Worm (Caenorhabditis elegans) whole organism, dauer: ENCODE data around the gene F41C6.4.

Experiments
- unc-62 ChIP-seq: sonication (generic microtip); optimal IDR thresholded peaks from 2 replicates; lab custom pipeline; 2017; ENCODE audit warnings: missing biosample characterization, missing genetic modification reagents, missing genetic modification characterization

F41C6.4 gene

DNA sequence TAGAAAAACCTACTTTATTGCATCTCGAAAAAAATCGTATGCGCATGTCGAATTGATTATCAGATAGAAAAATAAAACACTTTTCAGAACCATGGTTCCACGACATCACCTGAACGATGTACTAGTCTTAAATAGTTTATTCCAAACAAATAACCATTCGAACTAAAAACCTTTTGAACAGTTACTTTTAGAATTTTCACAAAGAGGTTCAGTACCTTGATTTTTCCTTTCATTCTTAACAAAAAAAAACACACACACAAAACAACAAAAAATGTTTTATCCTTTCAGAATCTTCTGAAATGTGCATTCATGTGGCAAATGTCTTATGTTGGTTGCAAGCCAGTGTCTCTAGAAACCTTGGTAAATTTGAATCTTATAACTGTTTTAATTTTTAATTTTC is at the start of gene F41C6.4:
Gene F41C6.4 (minus strand): TSS at position 101 of the 400 bp plus-strand sequence.
- TF ChIP-seq unc-62 (GFP tag; lab: Kevin White, UChicago): no peak

DNA sequence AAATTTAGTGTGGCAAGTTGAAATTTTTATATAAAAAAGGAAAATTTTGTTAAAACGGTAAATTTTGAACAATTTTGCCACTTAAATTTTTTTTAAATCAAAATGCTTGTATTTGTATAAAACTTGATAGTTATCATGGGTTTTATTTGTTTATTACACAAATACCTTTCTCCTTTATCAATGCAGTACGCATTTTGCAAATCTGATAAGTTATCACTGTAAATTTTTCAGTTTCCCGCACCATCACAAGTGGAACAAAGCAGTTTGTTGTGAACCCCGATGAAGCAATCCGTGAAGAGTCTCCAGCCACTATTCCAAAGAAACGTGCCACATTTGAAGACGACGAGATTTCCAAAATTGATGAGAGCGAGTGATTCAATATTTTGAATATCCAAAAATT is 45.5 kb upstream of the F41C6.4 start:
- TF ChIP-seq unc-62 (GFP tag; lab: Kevin White, UChicago): no peak

DNA sequence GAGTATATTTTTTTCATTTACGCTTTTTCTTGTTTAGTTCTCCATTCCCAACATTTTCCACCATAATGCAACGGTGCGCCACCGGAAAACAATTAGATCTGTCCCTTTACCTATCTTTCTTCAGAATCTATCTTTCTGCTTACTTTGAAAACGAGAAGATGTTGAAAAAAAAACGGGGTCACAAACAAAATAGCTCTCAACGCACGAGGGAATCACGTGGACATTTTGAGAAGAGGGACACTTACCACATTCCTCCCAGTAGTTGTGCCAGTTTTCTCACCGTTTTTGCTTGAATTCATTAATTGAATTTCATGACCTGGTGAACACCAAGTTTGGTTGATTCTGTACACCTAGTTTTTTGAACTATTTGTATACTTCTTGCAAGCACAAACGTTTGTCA is 41.5 kb upstream of the F41C6.4 start:
- TF ChIP-seq unc-62 (GFP tag; lab: Kevin White, UChicago): no peak

DNA sequence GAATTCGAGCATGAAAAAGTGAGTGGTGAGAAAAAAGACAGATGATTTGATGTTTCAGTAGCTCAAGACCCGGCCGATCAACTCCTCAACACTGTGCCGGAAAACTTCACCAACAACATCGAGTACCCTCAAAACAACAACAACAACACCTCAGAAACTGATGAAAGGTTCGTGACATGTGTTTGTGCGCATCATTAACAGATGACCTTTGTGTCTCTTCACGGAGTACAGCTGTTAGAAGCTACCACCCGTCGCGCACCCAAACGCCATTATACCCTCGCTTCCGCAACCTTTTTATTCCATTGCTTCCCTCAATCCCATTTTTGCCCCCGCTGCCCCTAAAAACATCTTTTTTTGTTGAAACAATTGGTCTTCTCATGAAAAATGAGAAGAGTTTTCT is 40.7 kb upstream of the F41C6.4 start:
- no peak for TF ChIP-seq unc-62 (GFP tag; lab: Kevin White, UChicago)

DNA sequence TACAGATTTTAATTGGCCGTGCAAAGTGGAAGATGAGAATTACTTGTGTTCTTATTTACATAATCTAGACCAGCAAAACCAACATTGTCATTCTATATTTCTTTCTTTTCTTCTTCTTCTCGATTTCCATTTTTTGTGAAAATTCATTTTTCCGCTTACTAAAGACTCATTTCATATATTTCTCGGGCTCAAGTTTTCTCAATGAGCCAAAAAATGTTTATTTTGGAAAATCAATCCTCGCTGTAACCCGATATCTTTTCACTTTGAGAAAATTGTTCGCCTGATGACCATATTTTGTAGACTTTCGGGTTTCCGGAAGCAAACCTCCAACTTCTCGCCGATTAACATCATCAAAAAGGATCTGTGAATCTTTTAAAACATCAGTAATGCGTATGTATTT is 39.4 kb upstream of the F41C6.4 start, which contains the start of gene nhx-4:
Gene nhx-4 (plus strand): TSS at position 301 of the 400 bp plus-strand sequence.
- TF ChIP-seq unc-62 (GFP tag; lab: Kevin White, UChicago): no peak

DNA sequence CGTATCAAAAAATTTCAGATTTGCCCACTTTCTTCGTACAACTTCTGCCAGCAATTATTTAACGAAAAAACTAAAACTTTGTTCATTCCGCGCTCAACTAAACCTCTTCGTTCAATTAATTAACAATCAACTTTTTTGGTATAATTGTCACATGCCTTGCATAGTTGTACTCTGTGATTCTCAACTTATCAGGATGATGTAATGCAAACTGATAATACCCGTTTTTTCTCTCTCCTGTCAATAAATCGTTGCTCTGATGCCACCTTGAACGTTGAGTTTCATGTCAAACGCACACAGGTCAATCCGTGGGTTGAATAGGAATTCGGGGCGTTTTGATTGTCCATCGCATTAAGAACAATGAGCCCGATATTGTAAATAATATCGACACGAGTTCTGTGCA is 31.0 kb upstream of the F41C6.4 start:
- TF ChIP-seq unc-62 (GFP tag; lab: Kevin White, UChicago): no peak

DNA sequence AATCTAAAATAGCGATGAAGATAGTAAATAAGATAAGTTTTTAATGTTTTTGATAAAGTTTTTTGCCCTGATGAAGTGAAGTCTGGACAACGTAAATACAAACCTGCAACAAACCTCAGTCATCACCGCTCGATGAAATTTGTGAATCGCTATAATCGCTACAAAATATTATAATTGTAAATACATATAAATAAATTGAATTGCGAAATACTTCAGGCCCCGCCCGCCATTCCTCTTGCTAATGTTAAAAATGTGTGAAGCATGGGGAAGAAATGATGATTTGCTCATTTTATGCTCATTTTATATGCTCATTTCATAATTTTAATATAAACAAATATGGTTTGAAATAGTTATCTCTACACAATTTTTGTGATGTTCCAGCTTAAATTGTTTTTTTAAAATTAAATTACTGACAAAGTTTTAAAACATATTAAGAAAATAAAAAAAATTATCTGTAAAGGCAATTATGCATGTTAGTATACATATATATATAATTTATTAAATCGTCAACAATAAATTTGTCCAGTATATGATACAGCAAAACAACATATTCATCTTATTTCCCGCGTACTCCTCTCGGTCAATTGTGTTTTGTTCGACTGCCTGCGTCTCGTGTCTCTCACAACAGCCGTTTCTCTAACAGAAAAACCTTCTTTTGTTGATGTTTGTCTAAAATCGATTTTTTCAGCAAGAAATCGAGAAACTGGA is 29.6 kb upstream of the F41C6.4 start, which contains the start of gene sid-5:
Gene sid-5 (plus strand): TSS at position 658 of the 708 bp plus-strand sequence.
- no peak for TF ChIP-seq unc-62 (GFP tag; lab: Kevin White, UChicago)

DNA sequence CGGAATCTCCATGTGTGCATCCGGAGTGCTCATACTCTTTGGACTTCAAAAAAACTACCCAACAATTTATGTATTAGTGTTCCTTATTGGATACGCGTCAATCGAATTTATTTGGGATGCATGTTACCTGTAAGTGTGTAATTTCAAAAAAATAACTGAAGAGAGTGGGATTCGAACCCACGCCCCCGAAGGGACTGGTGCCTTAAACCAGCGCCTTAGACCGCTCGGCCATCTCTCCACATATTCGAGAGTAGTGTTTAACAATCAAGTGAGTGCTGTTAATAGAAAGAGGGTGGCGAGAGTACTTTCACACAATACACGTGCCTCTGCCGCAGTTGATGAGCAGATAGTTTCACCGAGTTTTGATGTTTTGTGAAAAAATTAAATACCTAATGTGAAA is 28.3 kb upstream of the F41C6.4 start:
- no peak for TF ChIP-seq unc-62 (GFP tag; lab: Kevin White, UChicago)

DNA sequence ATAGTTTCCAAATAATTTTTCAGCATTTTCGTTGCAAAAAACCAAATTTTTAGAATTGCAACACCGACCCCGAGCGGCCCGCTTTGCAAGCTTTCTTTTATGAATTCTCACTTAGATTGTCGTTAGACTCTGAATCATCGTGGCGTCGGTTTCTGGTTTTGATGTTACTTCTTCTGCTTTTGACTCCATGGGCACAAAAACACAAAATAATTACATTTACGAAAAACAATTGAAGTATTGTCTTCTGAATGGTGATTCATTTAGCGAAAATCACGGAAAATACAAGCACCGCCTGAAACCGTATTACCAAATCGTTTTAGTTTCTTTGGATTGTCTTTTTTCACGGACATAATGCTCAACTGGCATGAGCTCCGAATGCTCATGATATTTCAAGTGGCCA is 26.5 kb upstream of the F41C6.4 start, which contains the start of gene pes-23:
Gene pes-23 (plus strand): TSS at position 301 of the 400 bp plus-strand sequence.
- TF ChIP-seq unc-62 (GFP tag; lab: Kevin White, UChicago): no peak

DNA sequence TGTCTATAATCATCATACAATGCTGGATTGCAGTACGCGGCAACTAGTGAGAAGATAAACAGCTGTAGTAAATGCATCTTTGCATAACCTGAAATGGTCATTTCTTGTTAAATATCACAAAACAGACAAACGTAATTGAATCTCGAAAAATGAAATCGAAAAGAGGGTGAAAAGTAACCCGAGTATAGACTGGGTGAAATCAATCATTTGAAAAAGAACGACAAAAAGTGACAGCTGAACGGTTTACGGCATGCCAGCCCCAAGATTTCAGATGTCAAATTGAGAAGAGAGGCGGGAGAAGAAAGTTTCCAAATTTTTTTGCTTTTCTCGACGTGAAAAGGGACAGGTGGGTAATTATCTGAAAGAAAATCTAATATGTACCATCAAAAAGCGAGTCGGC is 25.2 kb upstream of the F41C6.4 start, which contains the start of gene F14B8.4:
Gene F14B8.4 (minus strand): TSS at position 101 of the 400 bp plus-strand sequence.
- TF ChIP-seq unc-62 (GFP tag; lab: Kevin White, UChicago): no peak

DNA sequence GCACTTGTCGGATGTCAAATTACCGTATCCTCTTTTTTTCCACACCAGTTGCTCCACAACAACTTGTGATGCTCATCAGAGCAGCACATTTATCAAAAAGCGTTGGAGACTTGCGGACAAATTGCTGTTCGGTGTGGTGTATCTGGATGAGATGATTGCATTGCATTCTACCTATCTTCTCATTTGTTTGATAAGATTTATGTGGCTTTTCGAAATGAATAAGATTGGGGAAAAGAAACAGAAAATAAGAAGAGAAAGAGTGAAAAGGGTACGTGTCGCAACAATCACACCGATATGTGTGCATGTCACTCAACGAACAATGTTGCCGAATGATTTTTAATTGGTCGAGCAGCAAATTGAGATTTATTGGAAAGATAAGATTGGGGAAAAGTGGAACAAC is 19.5 kb upstream of the F41C6.4 start:
- TF ChIP-seq unc-62 (GFP tag; lab: Kevin White, UChicago): no peak

DNA sequence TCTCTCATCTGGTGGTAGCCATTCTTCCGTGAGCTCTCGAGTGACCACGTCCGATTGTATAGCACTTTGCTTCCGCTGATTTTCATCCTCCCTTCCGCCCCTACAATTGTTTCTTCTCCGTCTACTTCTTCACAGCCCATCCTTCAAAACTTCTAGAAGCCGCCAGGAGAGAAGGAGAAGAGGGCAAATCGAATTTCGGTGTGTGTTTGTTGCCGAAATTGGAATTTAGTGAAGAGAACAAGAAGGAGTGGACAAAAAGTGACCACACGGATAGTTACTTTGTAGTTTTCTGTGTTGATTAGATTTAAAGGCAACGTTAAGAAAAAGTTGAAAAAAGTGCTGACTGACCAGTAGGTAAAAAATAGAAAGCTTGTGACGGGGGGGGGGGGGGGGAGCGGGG is 18.5 kb upstream of the F41C6.4 start:
- no peak for TF ChIP-seq unc-62 (GFP tag; lab: Kevin White, UChicago)

DNA sequence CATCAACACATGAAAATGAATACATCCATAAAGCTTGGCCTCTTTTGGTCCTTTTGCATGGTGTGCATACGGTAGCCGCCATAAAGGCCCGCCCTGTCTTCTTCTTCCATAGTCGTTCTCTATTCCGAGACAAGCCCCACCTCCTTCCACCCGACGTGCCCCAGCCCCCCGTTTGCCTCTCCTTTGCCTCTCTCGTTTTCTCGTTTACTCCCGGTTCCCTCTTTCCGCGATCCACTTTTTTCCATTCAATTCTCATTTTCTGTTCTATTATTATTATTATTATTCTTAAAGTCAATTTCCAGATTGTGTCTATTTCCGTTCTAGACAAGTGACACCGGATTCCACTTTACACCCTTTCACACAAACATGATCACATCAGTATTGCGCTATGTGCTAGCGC is 14.8 kb upstream of the F41C6.4 start, which contains the start of gene unc-6:
Gene unc-6 (plus strand): TSS at position 301 of the 400 bp plus-strand sequence.
- TF ChIP-seq unc-62 (GFP tag; lab: Kevin White, UChicago): no peak

DNA sequence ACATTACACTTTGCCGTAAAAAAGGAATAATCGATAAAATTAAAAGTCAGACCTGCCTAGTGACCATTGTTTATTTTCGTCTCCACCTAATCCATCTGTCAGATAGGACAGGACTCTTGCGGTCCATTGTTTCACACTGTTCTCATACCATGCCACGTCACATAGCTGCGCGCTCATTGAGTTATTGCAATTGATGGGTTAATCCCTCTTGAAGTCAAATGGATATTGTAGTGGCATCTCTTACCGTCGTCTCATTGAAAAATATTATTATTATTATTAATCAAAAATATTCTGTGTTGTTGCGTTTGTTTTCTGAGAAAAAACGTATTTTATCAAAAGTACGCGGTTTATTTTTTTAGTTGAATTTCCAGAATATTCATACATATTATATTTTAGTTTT is 13.6 kb upstream of the F41C6.4 start:
- TF ChIP-seq unc-62 (GFP tag; lab: Kevin White, UChicago): no peak

DNA sequence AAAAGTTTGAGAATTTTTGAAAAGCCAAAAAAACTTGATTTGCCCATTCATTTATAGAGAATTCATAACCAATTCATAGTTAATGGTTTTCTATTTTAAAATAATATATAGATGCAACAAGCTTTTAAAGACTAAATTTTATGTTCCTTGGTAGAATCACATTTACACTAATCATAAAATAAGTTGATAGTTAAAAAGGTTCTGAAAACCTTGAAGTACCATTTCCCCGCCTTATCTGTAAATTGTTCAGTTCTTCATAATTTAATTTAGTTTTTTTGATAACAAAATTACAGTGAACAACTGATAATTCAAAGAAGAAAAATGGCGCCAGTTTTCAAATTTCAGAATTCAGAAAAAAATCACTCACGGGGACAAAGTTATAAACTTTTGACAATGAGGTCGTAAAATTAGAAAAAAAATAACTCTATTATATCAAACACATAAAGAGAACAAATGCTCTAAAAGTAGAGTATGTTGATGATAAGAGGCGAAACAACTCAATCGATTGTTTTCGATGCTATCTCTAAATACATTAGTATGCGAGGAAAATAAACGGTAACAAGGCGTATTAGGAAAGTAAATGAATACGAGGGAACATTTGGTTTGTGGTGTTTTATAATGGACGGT is 10.7 kb upstream of the F41C6.4 start, which contains the start of gene F41C6.7:
Gene F41C6.7 (minus strand): TSS at position 51 of the 627 bp plus-strand sequence.
- no peak for TF ChIP-seq unc-62 (GFP tag; lab: Kevin White, UChicago)

DNA sequence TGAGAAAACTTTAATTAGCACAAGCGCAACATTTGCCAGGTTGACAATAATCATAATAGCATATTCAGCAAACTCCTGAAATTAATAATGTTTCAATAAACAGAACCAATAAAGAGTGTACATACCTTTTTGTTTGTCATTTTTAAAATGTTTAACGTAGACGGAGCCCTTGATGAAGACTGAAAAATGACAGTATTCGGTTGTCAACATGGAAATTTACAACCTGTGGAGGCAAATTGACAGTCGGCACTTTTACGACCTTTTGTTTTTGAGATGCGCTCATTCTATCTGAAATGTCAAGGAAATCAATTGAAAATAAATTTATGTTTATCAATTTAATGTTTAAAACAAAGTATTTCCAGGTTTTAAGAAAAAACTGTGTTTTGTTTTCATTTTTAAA is 9.8 kb upstream of the F41C6.4 start:
- TF ChIP-seq unc-62 (GFP tag; lab: Kevin White, UChicago): no peak
